Worm (Caenorhabditis elegans) whole organism, L3 larva: ENCODE data around the gene frpr-15.
A peak's percentile ranks its signal among the peaks of the same experiment; 100 is the strongest.

Source experiments
- R02D3.7 ChIP-seq: fragments of 150-350 bp; optimal IDR thresholded peaks from 2 replicates; lab custom pipeline; 2014; ENCODE audit warnings: missing biosample characterization, missing genetic modification characterization
- aly-2 ChIP-seq: fragments of 150-350 bp; optimal IDR thresholded peaks from 2 replicates; lab custom pipeline; 2014; ENCODE audit warnings: missing biosample characterization, missing genetic modification characterization
- ama-1 ChIP-seq: fragments of 150-350 bp; optimal IDR thresholded peaks from 2 replicates; lab custom pipeline; 2018
- ceh-16 ChIP-seq: sonication (generic microtip); optimal IDR thresholded peaks from 2 replicates; lab custom pipeline; 2017; ENCODE audit warnings: missing biosample characterization, missing genetic modification characterization
- ceh-82 ChIP-seq: fragments of 150-350 bp; optimal IDR thresholded peaks from 2 replicates; lab custom pipeline; 2014; ENCODE audit warnings: missing biosample characterization, missing genetic modification characterization
- ceh-9 ChIP-seq: sonication (generic microtip); optimal IDR thresholded peaks from 2 replicates; lab custom pipeline; 2018; ENCODE audit warnings: missing biosample characterization, missing genetic modification characterization
- egl-27 ChIP-seq: sonication (generic microtip); optimal IDR thresholded peaks from 4 replicates; lab custom pipeline; 2017; ENCODE audit warnings: missing biosample characterization, missing genetic modification reagents, missing genetic modification characterization
- egl-5 ChIP-seq: fragments of 150-350 bp; optimal IDR thresholded peaks from 2 replicates; lab custom pipeline; 2017; ENCODE audit warnings: missing biosample characterization, missing genetic modification reagents, missing genetic modification characterization, inconsistent platforms
- elt-1 ChIP-seq: fragments of 150-350 bp; optimal IDR thresholded peaks from 2 replicates; lab custom pipeline; 2014; ENCODE audit warnings: missing biosample characterization, missing genetic modification characterization
- elt-2 ChIP-seq: sonication (generic microtip); optimal IDR thresholded peaks from 2 replicates; lab custom pipeline; 2016; ENCODE audit warnings: missing genetic modification reagents, mild to moderate bottlenecking, missing genetic modification characterization, missing compliant biosample characterization
- elt-3 ChIP-seq, 3 experiments: fragments of 150-350 bp in 1 of 3; sonication (generic microtip) in 2 of 3; optimal IDR thresholded peaks; 2 replicates in 2 of 3; 4 replicates in 1 of 3; lab custom pipeline; 2014 to 2017; ENCODE audit warnings: missing biosample characterization in 3 of 3, missing genetic modification characterization in 3 of 3
- eor-1 ChIP-seq, 2 experiments: fragments of 150-350 bp; optimal IDR thresholded peaks; 2 replicates each; lab custom pipeline; 2014 to 2018; ENCODE audit warnings: missing biosample characterization in 2 of 2, missing genetic modification characterization in 2 of 2
- fkh-10 ChIP-seq: sonication (generic microtip); optimal IDR thresholded peaks from 2 replicates; lab custom pipeline; 2017; ENCODE audit warnings: missing biosample characterization, missing genetic modification reagents, missing genetic modification characterization
- fos-1 ChIP-seq: fragments of 150-350 bp; optimal IDR thresholded peaks from 2 replicates; lab custom pipeline; 2014; ENCODE audit warnings: missing biosample characterization, missing genetic modification characterization
- hmg-11 ChIP-seq: sonication (generic microtip); optimal IDR thresholded peaks from 2 replicates; lab custom pipeline; 2016; ENCODE audit warnings: missing genetic modification characterization, missing compliant biosample characterization
- jun-1 ChIP-seq: fragments of 150-350 bp; optimal IDR thresholded peaks from 2 replicates; lab custom pipeline; 2014; ENCODE audit warnings: missing biosample characterization, missing genetic modification reagents, missing genetic modification characterization
- lin-39 ChIP-seq: fragments of 150-350 bp; optimal IDR thresholded peaks from 2 replicates; lab custom pipeline; 2018; ENCODE audit warnings: missing biosample characterization, missing genetic modification reagents, missing genetic modification characterization
- lsy-12 ChIP-seq: sonication (generic microtip); optimal IDR thresholded peaks from 2 replicates; lab custom pipeline; 2016; ENCODE audit warnings: mild to moderate bottlenecking, missing genetic modification characterization, missing compliant biosample characterization
- mdl-1 ChIP-seq: fragments of 150-350 bp; optimal IDR thresholded peaks from 2 replicates; lab custom pipeline; 2014; ENCODE audit warnings: missing biosample characterization, missing genetic modification characterization
- mml-1 ChIP-seq: fragments of 150-350 bp; sonication (generic microtip); optimal IDR thresholded peaks from 3 replicates; lab custom pipeline; 2014; ENCODE audit warnings: missing biosample characterization, missing genetic modification characterization
- nhr-11 ChIP-seq: fragments of 150-350 bp; optimal IDR thresholded peaks from 2 replicates; lab custom pipeline; 2014; ENCODE audit warnings: missing biosample characterization, missing genetic modification characterization
- nhr-23 ChIP-seq: fragments of 150-350 bp; optimal IDR thresholded peaks from 2 replicates; lab custom pipeline; 2014; ENCODE audit warnings: missing biosample characterization, missing genetic modification reagents, missing genetic modification characterization
- nhr-237 ChIP-seq: fragments of 150-350 bp; optimal IDR thresholded peaks from 2 replicates; lab custom pipeline; 2014; ENCODE audit warnings: missing biosample characterization, missing genetic modification characterization
- nhr-25 ChIP-seq: sonication (generic microtip); optimal IDR thresholded peaks from 2 replicates; lab custom pipeline; 2017; ENCODE audit warnings: missing biosample characterization, missing genetic modification characterization
- nhr-28 ChIP-seq: fragments of 150-350 bp; optimal IDR thresholded peaks from 2 replicates; lab custom pipeline; 2014; ENCODE audit warnings: missing biosample characterization, missing genetic modification characterization
- nhr-43 ChIP-seq: sonication (generic microtip); optimal IDR thresholded peaks from 2 replicates; lab custom pipeline; 2016; ENCODE audit warnings: mild to moderate bottlenecking, missing genetic modification characterization, missing compliant biosample characterization; ENCODE audit not compliant: poor library complexity, severe bottlenecking
- nhr-76 ChIP-seq: fragments of 150-350 bp; sonication (generic microtip); optimal IDR thresholded peaks from 5 replicates; lab custom pipeline; 2014; ENCODE audit warnings: missing biosample characterization, missing genetic modification characterization
- pha-4 ChIP-seq: fragments of 150-350 bp; optimal IDR thresholded peaks from 2 replicates; lab custom pipeline; 2014; ENCODE audit warnings: missing biosample characterization, missing genetic modification reagents, missing genetic modification characterization
- pqm-1 ChIP-seq: fragments of 150-350 bp; optimal IDR thresholded peaks from 2 replicates; lab custom pipeline; 2017; ENCODE audit warnings: missing biosample characterization, missing genetic modification characterization, inconsistent platforms
- snpc-4 ChIP-seq: fragments of 150-350 bp; optimal IDR thresholded peaks from 2 replicates; lab custom pipeline; 2014; ENCODE audit warnings: missing biosample characterization, missing genetic modification characterization
- tbx-2 ChIP-seq: sonication (generic microtip); optimal IDR thresholded peaks from 2 replicates; lab custom pipeline; 2016; ENCODE audit warnings: mild to moderate bottlenecking, missing genetic modification characterization, missing compliant biosample characterization
- unc-39 ChIP-seq: sonication (generic microtip); optimal IDR thresholded peaks from 4 replicates; lab custom pipeline; 2017; ENCODE audit warnings: missing biosample characterization, missing genetic modification characterization
- unc-62 ChIP-seq: fragments of 150-350 bp; sonication (generic microtip); optimal IDR thresholded peaks from 4 replicates; lab custom pipeline; 2014; ENCODE audit warnings: missing biosample characterization, missing genetic modification reagents, missing genetic modification characterization
- zag-1 ChIP-seq: fragments of 150-350 bp; optimal IDR thresholded peaks from 2 replicates; lab custom pipeline; 2014; ENCODE audit warnings: missing biosample characterization, missing genetic modification characterization
- ztf-11 ChIP-seq: fragments of 150-350 bp; optimal IDR thresholded peaks from 2 replicates; lab custom pipeline; 2014; ENCODE audit warnings: missing biosample characterization, missing genetic modification characterization

The frpr-15 gene

ce11 chrV:12679807-12680206, at the start of gene frpr-15:
Gene frpr-15, plus strand, starts transcription at chrV:12680107.
- TF ChIP-seq nhr-76 (tag; lab: Kevin White, UChicago) (no peak), ama-1 (lab: Kevin White, UChicago) (no peak), nhr-43 (tag; lab: Kevin White, UChicago) (no peak), fkh-10 (GFP tag; lab: Kevin White, UChicago) (no peak), nhr-25 (tag; lab: Kevin White, UChicago) (no peak), lsy-12 (no peak), snpc-4 (no peak)

ce11 chrV:12632048-12632447, 47.9 kb upstream of the frpr-15 start, which contains the start of gene srx-113:
Gene srx-113, minus strand, starts transcription at chrV:12632148.
- TF ChIP-seq ceh-16 (tag; lab: Kevin White, UChicago) (no peak), ztf-11 (no peak), elt-3 (tag; optimal IDR thresholded peaks at IDR 0.05; lab: Kevin White, UChicago) (no peak), jun-1 (tag; lab: Kevin White, UChicago) (no peak), pha-4 (tag; lab: Kevin White, UChicago) (no peak), nhr-76 (tag; lab: Kevin White, UChicago) (no peak), nhr-43 (tag; lab: Kevin White, UChicago) (no peak), fos-1 (tag; lab: Kevin White, UChicago) (no peak), eor-1 (tag; optimal IDR thresholded peaks at IDR 0.05; lab: Kevin White, UChicago) (no peak), nhr-23 (tag; lab: Kevin White, UChicago) (no peak), unc-39 (tag; lab: Kevin White, UChicago) (no peak), elt-1 (tag; lab: Kevin White, UChicago) (no peak), egl-27 (tag; lab: Kevin White, UChicago) (no peak), nhr-28 (no peak)

ce11 chrV:12633046-12633445, 46.9 kb upstream of the frpr-15 start:
- no peak for TF ChIP-seq mdl-1
- TF ChIP-seq hmg-11, result no peak
- no peak for TF ChIP-seq nhr-28
- TF ChIP-seq nhr-76 (tag; lab: Kevin White, UChicago), result no peak
- no peak for TF ChIP-seq aly-2 (tag; lab: Kevin White, UChicago)
- TF ChIP-seq fkh-10 (GFP tag; lab: Kevin White, UChicago), result no peak
- no peak for TF ChIP-seq pqm-1 (tag; lab: Kevin White, UChicago)
- TF ChIP-seq ceh-82 (tag; lab: Kevin White, UChicago), result no peak
- no peak for TF ChIP-seq nhr-11 (tag; lab: Kevin White, UChicago)
- no peak for TF ChIP-seq R02D3.7 (tag; lab: Kevin White, UChicago)
- TF ChIP-seq eor-1 (tag; optimal IDR thresholded peaks at IDR 0.05; lab: Kevin White, UChicago), result no peak
- TF ChIP-seq mml-1 (tag; lab: Kevin White, UChicago), result no peak
- TF ChIP-seq ceh-9, result no peak
- no peak for TF ChIP-seq lsy-12
- no peak for TF ChIP-seq unc-62
- TF ChIP-seq elt-2 (tag; lab: Kevin White, UChicago), result no peak
- TF ChIP-seq egl-27 (tag; lab: Kevin White, UChicago), result no peak

ce11 chrV:12634050-12634449, 45.9 kb upstream of the frpr-15 start:
- no peak for TF ChIP-seq nhr-237 (tag; lab: Kevin White, UChicago)
- TF ChIP-seq elt-2 (tag; lab: Kevin White, UChicago), result peak; percentile 77
- TF ChIP-seq nhr-28, result no peak
- no peak for TF ChIP-seq fos-1 (tag; lab: Kevin White, UChicago)
- peak; percentile 52 for TF ChIP-seq pqm-1 (tag; lab: Kevin White, UChicago)

- no peak for TF ChIP-seq lin-39 (tag; lab: Kevin White, UChicago)
- TF ChIP-seq R02D3.7 (tag; lab: Kevin White, UChicago), result no peak
- TF ChIP-seq mml-1 (tag; lab: Kevin White, UChicago), result peak; percentile 76
- no peak for TF ChIP-seq tbx-2 (tag; lab: Kevin White, UChicago)
- no peak for TF ChIP-seq nhr-43 (tag; lab: Kevin White, UChicago)
- peak; percentile 32 for TF ChIP-seq egl-5 (tag; lab: Kevin White, UChicago)
- no peak for TF ChIP-seq elt-3 (tag; optimal IDR thresholded peaks at IDR 0.05; lab: Kevin White, UChicago)
- no peak for TF ChIP-seq zag-1 (tag; lab: Kevin White, UChicago)
Measured at ce11 chrV:12634746-12635145, 45.2 kb upstream of the frpr-15 start.
